Worm (Caenorhabditis elegans) whole organism, L4 larva: ENCODE measurements around the gene C08E8.6.

Experiments
- D1046.2 ChIP-seq: fragments of 200-800 bp; sonication (Bioruptor generic); IDR thresholded peaks from 2 replicates; pipeline ENCODE4 v1.3.6; 2022; ENCODE audit warnings: missing genetic modification characterization, missing compliant biosample characterization
- T20F7.1 ChIP-seq: fragments of 200-800 bp; sonication (Bioruptor generic); optimal IDR thresholded peaks from 2 replicates; lab custom pipeline; 2018; ENCODE audit warnings: mild to moderate bottlenecking, missing genetic modification characterization, missing compliant biosample characterization
- Y48G9A.11 ChIP-seq: fragments of 200-800 bp; sonication (Bioruptor generic); IDR thresholded peaks from 2 replicates; pipeline ENCODE4 v1.3.6; 2022; ENCODE audit warnings: missing genetic modification reagents, missing genetic modification characterization, missing compliant biosample characterization
- Y5F2A.4 ChIP-seq: fragments of 200-800 bp; sonication (Bioruptor generic); optimal IDR thresholded peaks from 2 replicates; lab custom pipeline; 2018; ENCODE audit warnings: mild to moderate bottlenecking, missing genetic modification characterization, missing compliant biosample characterization
- ama-1 ChIP-seq: fragments of 150-350 bp; optimal IDR thresholded peaks from 2 replicates; lab custom pipeline; 2014; ENCODE audit warnings: inconsistent platforms, mixed read lengths
- ceh-20 ChIP-seq: fragments of 200-800 bp; sonication (Bioruptor generic); IDR thresholded peaks from 2 replicates; pipeline ENCODE4 v1.3.6; 2022; ENCODE audit warnings: missing genetic modification reagents, missing genetic modification characterization, missing compliant biosample characterization
- ceh-32 ChIP-seq: sonication (generic microtip); optimal IDR thresholded peaks from 2 replicates; lab custom pipeline; 2016; ENCODE audit warnings: mild to moderate bottlenecking, missing genetic modification characterization, missing compliant biosample characterization; ENCODE audit not compliant: poor library complexity
- daf-12 ChIP-seq: fragments of 150-350 bp; optimal IDR thresholded peaks from 2 replicates; lab custom pipeline; 2014; ENCODE audit warnings: missing biosample characterization, missing genetic modification reagents, missing genetic modification characterization
- daf-16 ChIP-seq, 3 experiments: sonication (generic microtip); optimal IDR thresholded peaks; 2 replicates each; lab custom pipeline; 2016 to 2017; ENCODE audit warnings: missing genetic modification characterization in 3 of 3, missing genetic modification reagents in 3 of 3, mild to moderate bottlenecking in 2 of 3, missing compliant biosample characterization in 2 of 3, missing biosample characterization in 1 of 3, moderate library complexity in 1 of 3
- dmd-8 ChIP-seq: fragments of 200-800 bp; sonication (Bioruptor generic); IDR thresholded peaks from 2 replicates; pipeline ENCODE4 v1.3.6; 2022; ENCODE audit warnings: missing genetic modification characterization, missing compliant biosample characterization
- dpl-1 ChIP-seq: fragments of 150-350 bp; optimal IDR thresholded peaks from 2 replicates; lab custom pipeline; 2014; ENCODE audit warnings: missing biosample characterization, missing genetic modification reagents, missing genetic modification characterization
- duxl-1 ChIP-seq: sonication (generic microtip); optimal IDR thresholded peaks from 2 replicates; lab custom pipeline; 2016; ENCODE audit warnings: mild to moderate bottlenecking, missing genetic modification characterization, moderate library complexity, missing compliant biosample characterization; ENCODE audit not compliant: poor library complexity
- egl-27 ChIP-seq: sonication (generic microtip); optimal IDR thresholded peaks from 3 replicates; lab custom pipeline; 2017; ENCODE audit warnings: missing biosample characterization, missing genetic modification reagents, missing genetic modification characterization
- fkh-10 ChIP-seq: fragments of 150-350 bp; optimal IDR thresholded peaks from 2 replicates; lab custom pipeline; 2014; ENCODE audit warnings: missing biosample characterization, missing genetic modification reagents, missing genetic modification characterization
- hlh-11 ChIP-seq: fragments of 200-800 bp; sonication (Bioruptor generic); optimal IDR thresholded peaks from 2 replicates; lab custom pipeline; 2018; ENCODE audit warnings: mild to moderate bottlenecking, missing genetic modification characterization, missing compliant biosample characterization
- hmg-1.1 ChIP-seq: fragments of 200-800 bp; sonication (Bioruptor generic); IDR thresholded peaks from 2 replicates; pipeline ENCODE4 v1.3.6; 2022; ENCODE audit warnings: missing genetic modification reagents, missing genetic modification characterization, missing compliant biosample characterization
- lin-1 ChIP-seq: fragments of 200-800 bp; sonication (Bioruptor generic); IDR thresholded peaks from 2 replicates; pipeline ENCODE4 v1.3.6; 2022; ENCODE audit warnings: missing genetic modification reagents, missing genetic modification characterization, missing compliant biosample characterization
- lin-13 ChIP-seq: fragments of 150-350 bp; optimal IDR thresholded peaks from 2 replicates; lab custom pipeline; 2014; ENCODE audit warnings: missing biosample characterization, missing genetic modification reagents, missing genetic modification characterization
- lin-38 ChIP-seq: fragments of 200-800 bp; sonication (Bioruptor generic); IDR thresholded peaks from 2 replicates; pipeline ENCODE4 v1.3.6; 2022; ENCODE audit warnings: missing genetic modification reagents, missing genetic modification characterization, missing compliant biosample characterization
- lir-3 ChIP-seq: sonication (generic microtip); optimal IDR thresholded peaks from 2 replicates; lab custom pipeline; 2016; ENCODE audit warnings: mild to moderate bottlenecking, missing genetic modification characterization, missing compliant biosample characterization
- madf-9 ChIP-seq: fragments of 200-800 bp; sonication (Bioruptor generic); conservative IDR thresholded peaks from 2 replicates; pipeline ENCODE4 v1.3.6; 2022; ENCODE audit warnings: missing genetic modification reagents, missing genetic modification characterization, missing compliant biosample characterization
- mep-1 ChIP-seq: fragments of 150-350 bp; sonication (generic microtip); optimal IDR thresholded peaks from 3 replicates; lab custom pipeline; 2014; ENCODE audit warnings: missing biosample characterization, missing genetic modification characterization
- mes-2 ChIP-seq: sonication (generic microtip); optimal IDR thresholded peaks from 2 replicates; lab custom pipeline; 2016; ENCODE audit warnings: missing genotype, mild to moderate bottlenecking, missing genetic modification characterization, missing compliant biosample characterization; ENCODE audit not compliant: poor library complexity, severe bottlenecking
- nhr-10 ChIP-seq: fragments of 150-350 bp; optimal IDR thresholded peaks from 2 replicates; lab custom pipeline; 2014; ENCODE audit warnings: missing biosample characterization, missing genetic modification characterization
- nhr-111 ChIP-seq: fragments of 200-800 bp; sonication (Bioruptor generic); optimal IDR thresholded peaks from 2 replicates; lab custom pipeline; 2018; ENCODE audit warnings: mild to moderate bottlenecking, missing genetic modification characterization, missing compliant biosample characterization
- nhr-237 ChIP-seq: sonication (generic microtip); optimal IDR thresholded peaks from 2 replicates; lab custom pipeline; 2017; ENCODE audit warnings: missing biosample characterization, missing genetic modification characterization
- nhr-25 ChIP-seq: sonication (generic microtip); optimal IDR thresholded peaks from 2 replicates; lab custom pipeline; 2017; ENCODE audit warnings: missing genetic modification characterization, mild to moderate bottlenecking, missing compliant biosample characterization, antibody characterized with exemption, moderate library complexity, borderline replicate concordance; ENCODE audit not compliant: insufficient read depth
- nhr-28 ChIP-seq: fragments of 150-350 bp; optimal IDR thresholded peaks from 2 replicates; lab custom pipeline; 2014; ENCODE audit warnings: missing biosample characterization, missing genetic modification characterization
- nhr-42 ChIP-seq: fragments of 200-800 bp; sonication (Bioruptor generic); IDR thresholded peaks from 2 replicates; pipeline ENCODE4 v1.3.6; 2022; ENCODE audit warnings: missing genetic modification characterization, missing compliant biosample characterization
- pha-4 ChIP-seq, 2 experiments: fragments of 150-350 bp in 1 of 2; fragments of 200-800 bp in 1 of 2; sonication (Bioruptor generic) in 1 of 2; IDR thresholded peaks in 1 of 2; optimal IDR thresholded peaks in 1 of 2; 2 replicates each; pipeline versions ENCODE4 v1.3.6 to Lab custom; 2014 to 2022; ENCODE audit warnings: missing genetic modification characterization in 2 of 2, missing genetic modification reagents in 2 of 2, missing biosample characterization in 1 of 2, missing compliant biosample characterization in 1 of 2
- pqm-1 ChIP-seq: sonication (generic microtip); optimal IDR thresholded peaks from 2 replicates; lab custom pipeline; 2017; ENCODE audit warnings: missing biosample characterization, missing genetic modification characterization
- skn-1 ChIP-seq: fragments of 150-350 bp; optimal IDR thresholded peaks from 2 replicates; lab custom pipeline; 2014; ENCODE audit warnings: missing biosample characterization, missing genetic modification characterization
- spr-1 ChIP-seq: sonication (generic microtip); optimal IDR thresholded peaks from 2 replicates; lab custom pipeline; 2016; ENCODE audit warnings: mild to moderate bottlenecking, missing genetic modification characterization, missing compliant biosample characterization
- spr-3 ChIP-seq: fragments of 200-800 bp; sonication (Bioruptor generic); optimal IDR thresholded peaks from 2 replicates; lab custom pipeline; 2018; ENCODE audit warnings: mild to moderate bottlenecking, missing genetic modification characterization, missing compliant biosample characterization
- tag-97 ChIP-seq: fragments of 200-800 bp; sonication (Bioruptor generic); IDR thresholded peaks from 2 replicates; pipeline ENCODE4 v1.3.6; 2022; ENCODE audit warnings: missing genetic modification characterization, missing compliant biosample characterization
- tra-1 ChIP-seq: fragments of 200-800 bp; sonication (Bioruptor generic); IDR thresholded peaks from 2 replicates; pipeline ENCODE4 v1.3.6; 2022; ENCODE audit warnings: missing genetic modification reagents, missing genetic modification characterization, missing compliant biosample characterization
- unc-130 ChIP-seq: sonication (generic microtip); optimal IDR thresholded peaks from 2 replicates; lab custom pipeline; 2016; ENCODE audit warnings: missing genetic modification reagents, missing genetic modification characterization, missing compliant biosample characterization
- zip-11 ChIP-seq: fragments of 200-800 bp; sonication (Bioruptor generic); IDR thresholded peaks from 2 replicates; pipeline ENCODE4 v1.3.6; 2022; ENCODE audit warnings: missing genetic modification characterization, missing compliant biosample characterization

The C08E8.6 gene

DNA sequence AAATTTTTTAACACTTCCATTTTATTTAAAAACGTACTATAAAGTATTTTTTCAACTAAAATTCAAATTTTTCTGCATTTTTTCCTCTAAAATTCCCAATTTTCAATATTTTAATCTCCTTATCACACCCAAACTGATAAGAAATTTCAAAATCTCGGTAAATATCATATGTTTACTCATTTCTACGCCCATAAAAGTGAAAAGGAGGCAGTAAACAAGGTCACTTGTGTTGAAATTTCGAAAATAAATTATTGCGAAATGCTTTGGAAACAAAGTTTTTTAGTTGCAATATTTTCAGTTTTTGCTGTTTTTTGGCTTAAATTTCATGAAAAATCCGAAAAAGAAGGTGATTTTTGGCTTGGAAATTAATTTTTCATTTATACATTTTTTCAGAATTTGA, 3.4 kb upstream of the C08E8.6 start, which contains the start of gene C08E8.4 (continued):
- TF ChIP-seq mep-1 (tag; lab: Kevin White, UChicago) (peak; percentile 10), nhr-28 (peak; percentile 29), nhr-10 (tag; lab: Kevin White, UChicago) (no peak), lin-13 (GFP tag; lab: Kevin White, UChicago) (no peak)

- TF ChIP-seq spr-1 (tag; lab: Kevin White, UChicago) (no peak), D1046.2 (GFP tag; lab: Robert Waterston, UW) (no peak), lin-38 (GFP tag; lab: Robert Waterston, UW) (0 out of 2 replicates have a peak, but pooled peaks have one; percentile 6), tag-97 (no peak), daf-16 (GFP tag; optimal IDR thresholded peaks at IDR 0.05; lab: Kevin White, UChicago) (no peak), daf-16 (tag; optimal IDR thresholded peaks at IDR 0.05; lab: Kevin White, UChicago) (peak; percentile 35), ceh-20 (no peak), duxl-1 (no peak), dpl-1 (no peak)
These were observed 2.8 kb upstream of the C08E8.6 start for ce11 chrV:18371028-18371427.

- TF ChIP-seq lin-1 (GFP tag; lab: Robert Waterston, UW): no peak
- no peak for TF ChIP-seq D1046.2 (GFP tag; lab: Robert Waterston, UW)
- no peak for TF ChIP-seq mes-2 (tag; lab: Kevin White, UChicago)
- TF ChIP-seq zip-11 (GFP tag; lab: Robert Waterston, UW): no peak
- no peak for TF ChIP-seq lir-3 (tag; lab: Kevin White, UChicago)
- no peak for TF ChIP-seq dmd-8 (GFP tag; lab: Robert Waterston, UW)
- no peak for TF ChIP-seq hlh-11 (tag; lab: Kevin White, UChicago)
- TF ChIP-seq T20F7.1 (GFP tag; lab: Kevin White, UChicago): no peak
- no peak for TF ChIP-seq tra-1 (GFP tag; lab: Robert Waterston, UW)
- TF ChIP-seq hmg-1.1 (GFP tag; lab: Robert Waterston, UW): no peak
- no peak for TF ChIP-seq pha-4 (GFP tag; IDR thresholded peaks at IDR 0.05; lab: Robert Waterston, UW)
- TF ChIP-seq pha-4 (tag; optimal IDR thresholded peaks at IDR 0.05; lab: Kevin White, UChicago): no peak
- TF ChIP-seq ceh-32 (tag; lab: Kevin White, UChicago): no peak
- TF ChIP-seq nhr-111: no peak
- TF ChIP-seq nhr-42 (GFP tag; lab: Robert Waterston, UW): no peak
- TF ChIP-seq, all 104 proteins: peak for 0
These were observed 3.7 kb downstream of the C08E8.6 start, which contains the start of gene C08E8.9 for ce11 chrV:18364558-18364957. Gene C08E8.9, plus strand, starts transcription at chrV:18364858.

DNA sequence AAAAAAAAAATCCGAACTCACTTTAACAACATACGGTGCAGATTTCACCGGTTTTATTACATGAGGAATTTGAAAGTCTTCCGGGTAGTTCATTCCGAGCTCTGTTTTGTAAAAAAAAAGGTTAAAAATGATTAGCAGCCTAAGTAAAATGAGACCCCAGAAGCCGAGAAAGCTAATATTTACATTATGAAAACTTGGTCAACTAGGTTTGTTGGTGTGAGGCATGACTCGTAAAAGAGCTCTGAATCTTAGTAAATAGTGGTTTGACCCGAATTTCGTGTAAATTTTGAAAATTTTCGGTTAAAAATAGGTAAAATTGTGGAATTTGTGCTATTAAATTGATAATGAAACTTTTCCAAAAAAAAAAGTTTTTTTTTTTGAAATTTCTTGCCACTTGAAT, 5.8 kb downstream of the C08E8.6 start, which contains the start of gene C08E8.1:
Gene C08E8.1, minus strand, starts transcription at position 101 of the 400 bp plus-strand sequence.
- TF ChIP-seq lir-3 (tag; lab: Kevin White, UChicago) (no peak), fkh-10 (GFP tag; lab: Kevin White, UChicago) (no peak), egl-27 (no peak), skn-1 (tag; lab: Kevin White, UChicago) (no peak), spr-1 (tag; lab: Kevin White, UChicago) (no peak), nhr-237 (tag; lab: Kevin White, UChicago) (no peak), pqm-1 (tag; lab: Kevin White, UChicago) (no peak), Y5F2A.4 (GFP tag; lab: Kevin White, UChicago) (no peak), daf-12 (tag; lab: Kevin White, UChicago) (no peak), madf-9 (no peak), unc-130 (GFP tag; lab: Kevin White, UChicago) (no peak), nhr-25 (tag; lab: Kevin White, UChicago) (no peak), hlh-11 (tag; lab: Kevin White, UChicago) (no peak), Y48G9A.11 (GFP tag; lab: Robert Waterston, UW) (no peak), ama-1 (lab: Kevin White, UChicago) (no peak), spr-3 (GFP tag; lab: Kevin White, UChicago) (no peak)
